Fruit fly (Drosophila melanogaster): Measurements from ENCODE around the gene CG13716.

The CG13716 gene

DNA sequence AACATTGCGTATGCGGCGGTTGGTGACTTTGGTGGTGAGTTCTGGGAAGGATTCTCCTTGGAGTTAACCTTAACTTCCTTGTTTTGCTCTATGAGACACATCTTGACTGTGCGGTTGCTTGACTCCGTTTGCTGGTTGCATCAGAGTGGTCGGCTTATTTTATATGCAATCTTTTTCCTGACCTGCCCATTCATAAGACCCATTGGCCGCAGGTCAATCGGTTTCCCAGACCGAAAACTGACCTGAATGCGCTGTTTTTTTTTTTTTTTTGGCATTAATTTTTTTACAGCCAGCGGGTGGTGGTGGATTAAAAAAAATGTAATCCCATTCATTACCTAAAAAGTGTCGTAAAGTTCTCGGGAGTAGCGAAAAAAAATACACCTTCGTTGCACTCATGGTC lies at the start of gene CG13716:
Gene CG13716, minus strand, starts transcription at position 101 of the 400 bp plus-strand sequence.
- TF ChIP-seq CG8478 (optimal IDR thresholded peaks at IDR 0.05) = no peak
- no peak for TF ChIP-seq CTCF (optimal IDR thresholded peaks at IDR 0.05)

DNA sequence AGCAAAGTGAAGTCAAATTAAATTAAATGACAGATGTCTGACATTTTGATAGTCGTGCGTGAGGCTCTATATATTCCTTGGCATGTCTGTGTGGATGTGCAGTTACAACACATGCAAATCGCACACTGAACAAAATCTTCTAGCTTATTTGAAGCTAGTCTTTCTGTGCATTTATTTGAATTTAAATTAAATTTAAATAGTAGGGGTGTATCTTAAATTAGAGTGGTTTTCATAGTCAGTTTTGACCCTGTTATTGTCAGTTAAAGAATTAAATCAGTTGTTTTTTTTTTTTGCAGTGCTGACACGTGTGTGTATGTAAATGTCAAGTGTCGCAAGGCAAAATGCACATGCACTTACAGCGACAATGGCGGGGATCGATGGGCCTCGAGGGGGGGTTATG lies 44.5 kb upstream of the CG13716 start:
- TF ChIP-seq CG8478 (optimal IDR thresholded peaks at IDR 0.05) (no peak), CTCF (optimal IDR thresholded peaks at IDR 0.05) (no peak)

DNA sequence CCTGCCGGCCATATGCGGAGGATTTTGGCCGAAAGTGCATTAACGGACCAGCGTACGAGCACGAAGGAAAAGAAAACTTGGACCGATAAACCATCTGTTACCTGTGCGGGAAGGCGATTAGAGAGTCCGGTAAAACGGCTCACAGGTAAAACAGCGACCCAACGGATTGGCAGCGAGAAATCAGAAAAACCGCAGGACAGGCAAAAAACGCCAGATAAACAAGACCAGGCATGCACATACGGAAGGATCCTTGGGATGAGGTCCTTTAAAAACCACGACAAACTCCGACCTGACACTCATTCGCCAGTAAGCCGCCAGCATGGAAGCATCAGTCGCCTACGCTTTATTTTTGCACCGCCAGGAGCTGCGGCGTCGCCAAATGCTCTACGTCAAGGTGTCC lies 42.9 kb upstream of the CG13716 start, which contains the start of gene CG34266:
Gene CG34266, plus strand, starts transcription at position 301 of the 400 bp plus-strand sequence.
- no peak for TF ChIP-seq CTCF (optimal IDR thresholded peaks at IDR 0.05)

DNA sequence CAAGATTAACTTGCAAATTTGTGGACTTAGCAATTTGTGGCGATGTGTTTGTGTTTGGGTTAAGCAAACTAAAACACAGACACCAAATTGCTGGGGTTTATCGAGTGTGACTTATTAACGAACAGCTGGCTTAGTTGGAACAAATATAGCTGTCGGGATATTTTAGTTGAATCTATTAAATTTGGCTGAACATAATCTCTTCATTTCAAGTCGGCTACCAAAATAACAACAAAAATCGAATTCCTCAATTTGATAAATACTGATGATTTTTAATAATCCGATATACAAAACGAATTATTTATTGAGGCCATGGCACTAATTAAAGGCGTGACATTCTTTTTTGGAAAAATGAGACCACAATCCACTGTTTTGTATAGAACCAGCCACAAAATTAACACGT lies 32.7 kb upstream of the CG13716 start, which contains the start of gene CG32236:
Gene CG32236, minus strand, starts transcription at position 101 of the 400 bp plus-strand sequence.
- TF ChIP-seq CTCF (optimal IDR thresholded peaks at IDR 0.05) (no peak), CG8478 (optimal IDR thresholded peaks at IDR 0.05) (no peak)

DNA sequence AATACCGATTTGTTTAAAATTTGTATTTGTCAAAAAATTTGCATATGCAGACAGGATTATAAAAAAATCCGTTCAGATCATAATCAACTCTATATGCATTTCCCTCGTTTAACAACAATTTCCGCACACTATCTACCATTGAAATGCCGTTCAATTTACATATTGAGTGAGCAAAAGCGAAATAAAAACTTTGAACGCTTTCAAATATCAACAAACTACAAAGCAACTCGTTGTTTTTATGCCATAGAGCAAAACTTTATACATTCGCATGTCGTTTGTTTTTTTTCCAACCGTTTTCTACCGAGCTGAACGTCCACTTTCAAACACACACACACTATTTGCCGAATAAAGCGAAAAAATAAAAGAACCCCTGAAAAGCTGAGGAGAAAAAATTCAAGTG lies 13.4 kb upstream of the CG13716 start, which contains the start of gene TTLL1B:
Gene TTLL1B, plus strand, starts transcription at position 301 of the 400 bp plus-strand sequence.
- TF ChIP-seq CTCF (optimal IDR thresholded peaks at IDR 0.05) = no peak
- TF ChIP-seq CG8478 (optimal IDR thresholded peaks at IDR 0.05) = no peak

DNA sequence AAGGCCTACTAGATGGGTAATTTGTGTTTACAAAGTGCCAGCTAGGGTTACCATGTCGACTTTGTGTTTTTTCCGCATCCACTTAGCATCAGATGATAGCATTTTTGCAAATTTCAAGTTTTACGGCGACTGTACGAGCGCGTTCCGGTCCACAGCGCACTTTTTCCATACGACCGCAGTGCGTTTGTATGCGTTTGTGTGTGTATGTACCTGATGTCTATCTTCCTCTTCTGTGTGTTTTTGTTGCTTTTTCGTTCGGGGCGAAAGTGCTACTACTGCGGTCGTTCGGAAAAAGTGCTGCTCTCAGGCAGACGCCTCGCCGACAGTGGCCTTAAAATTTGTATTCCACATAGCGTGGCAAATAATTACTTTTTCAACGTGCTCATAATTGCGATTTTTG lies 7.6 kb downstream of the CG13716 start:
- no peak for TF ChIP-seq CG8478 (optimal IDR thresholded peaks at IDR 0.05)
- no peak for TF ChIP-seq CTCF (optimal IDR thresholded peaks at IDR 0.05)

DNA sequence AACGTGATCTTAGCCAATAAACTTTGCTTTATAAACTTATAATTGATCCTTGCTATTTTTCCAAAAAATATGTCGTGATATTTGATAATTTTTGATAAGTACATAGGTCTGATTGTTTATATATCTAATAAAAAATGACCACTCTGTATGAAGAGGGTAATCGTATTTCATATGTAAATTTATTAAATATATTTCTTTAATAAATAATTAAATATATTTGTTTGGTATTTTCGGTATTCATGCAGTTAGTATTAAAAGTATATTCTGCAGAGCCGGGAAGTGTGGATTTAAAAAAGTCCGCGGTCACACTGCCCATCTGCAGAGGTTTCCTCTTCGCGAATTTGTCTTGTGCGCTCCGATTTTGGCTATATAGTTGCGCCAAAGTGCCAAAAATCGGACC lies 8.2 kb downstream of the CG13716 start, which contains the start of gene HDAC1:
Gene HDAC1, plus strand, starts transcription at position 301 of the 400 bp plus-strand sequence.
- TF ChIP-seq CG8478 (optimal IDR thresholded peaks at IDR 0.05) (no peak), CTCF (optimal IDR thresholded peaks at IDR 0.05) (no peak)

DNA sequence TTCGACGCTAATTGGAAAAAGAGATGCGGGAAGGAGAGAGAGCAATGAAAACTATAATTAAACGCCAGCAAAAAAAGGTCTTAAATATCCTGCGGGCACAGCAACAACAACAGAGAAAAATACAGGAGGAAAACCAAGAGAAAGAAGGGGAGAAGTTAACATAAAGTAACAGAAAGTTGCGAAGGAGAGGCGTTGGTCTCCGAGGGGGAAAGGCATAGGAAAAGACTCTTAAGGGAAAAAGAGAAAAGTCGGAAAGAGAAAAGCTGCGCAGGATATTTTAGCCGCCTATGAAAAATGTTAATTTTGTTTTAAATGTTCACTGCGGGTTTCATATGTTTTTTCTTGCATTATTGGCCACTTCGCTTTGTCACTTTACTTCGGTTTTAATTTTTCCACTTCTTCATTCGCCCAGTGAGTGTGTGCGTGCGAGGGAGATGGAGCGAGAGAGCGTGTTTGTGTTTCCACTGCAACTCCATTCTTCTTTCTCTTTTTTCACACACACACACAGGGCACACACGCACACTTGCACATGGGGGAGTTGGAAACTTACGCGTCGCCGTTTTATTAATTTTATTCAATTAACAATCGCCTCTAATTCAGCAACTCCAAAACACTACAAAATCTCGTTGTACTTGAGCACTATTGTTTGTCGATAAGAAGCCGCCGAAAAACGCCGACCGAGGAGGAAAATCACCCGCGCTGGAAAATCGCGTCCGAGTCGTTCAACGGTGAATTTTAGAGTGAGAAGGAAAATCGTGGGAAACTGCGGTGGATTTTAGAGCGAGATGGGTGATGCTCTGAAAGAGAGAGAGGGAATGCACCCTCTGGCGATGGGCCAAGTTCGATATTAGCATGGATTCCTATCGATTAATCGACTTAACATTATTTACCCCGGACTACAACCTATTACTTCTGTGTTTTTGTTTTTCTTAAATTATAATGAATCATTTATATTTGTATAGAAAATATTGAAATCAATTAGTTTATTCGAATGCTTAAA lies 8.9 kb downstream of the CG13716 start, which contains the start of gene Src64B:
Gene Src64B, minus strand, starts transcription at position 810 of the 1,000 bp plus-strand sequence.
- TF ChIP-seq CTCF (optimal IDR thresholded peaks at IDR 0.05) (peak in 1 of 2 experiments; percentile 56), CG8478 (optimal IDR thresholded peaks at IDR 0.05) (no peak)

DNA sequence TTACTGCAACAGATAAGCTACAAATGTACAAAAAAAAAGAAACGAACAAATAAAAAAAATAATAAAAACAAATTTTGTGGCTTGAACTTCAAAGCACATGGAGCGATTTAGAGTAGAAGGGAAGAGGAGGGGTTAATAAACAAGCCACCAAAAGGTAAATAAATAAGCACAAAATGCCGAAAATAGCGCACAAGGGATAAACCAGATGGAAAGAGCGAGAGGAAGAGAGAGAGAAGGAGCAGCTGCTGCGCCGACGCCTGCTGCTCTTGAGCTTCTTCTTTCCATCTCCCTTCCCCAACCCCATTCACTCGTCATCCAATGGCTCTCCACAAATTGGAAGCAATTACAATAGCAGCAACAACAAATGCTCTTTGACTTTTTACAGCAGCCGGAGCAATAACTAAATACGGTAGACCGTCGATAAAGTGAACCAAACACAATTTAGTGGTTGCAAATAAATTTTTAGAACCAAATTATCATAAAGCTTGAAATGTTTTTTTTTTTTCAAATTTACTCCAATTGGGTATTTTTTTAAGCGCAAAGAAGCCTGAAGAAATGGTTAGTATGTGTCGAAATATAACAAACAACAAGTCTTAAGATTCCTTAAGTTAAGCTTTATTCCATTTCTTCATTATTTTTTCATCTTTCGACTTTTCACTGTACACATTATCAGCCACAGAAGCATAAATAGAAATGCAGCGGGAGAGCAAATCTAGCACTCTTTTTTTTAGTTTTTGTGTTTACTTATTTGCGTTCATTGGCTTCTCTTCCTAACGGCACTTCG lies 10.0 kb downstream of the CG13716 start:
- no peak for TF ChIP-seq CTCF (optimal IDR thresholded peaks at IDR 0.05)
- TF ChIP-seq CG8478 (optimal IDR thresholded peaks at IDR 0.05) = no peak

DNA sequence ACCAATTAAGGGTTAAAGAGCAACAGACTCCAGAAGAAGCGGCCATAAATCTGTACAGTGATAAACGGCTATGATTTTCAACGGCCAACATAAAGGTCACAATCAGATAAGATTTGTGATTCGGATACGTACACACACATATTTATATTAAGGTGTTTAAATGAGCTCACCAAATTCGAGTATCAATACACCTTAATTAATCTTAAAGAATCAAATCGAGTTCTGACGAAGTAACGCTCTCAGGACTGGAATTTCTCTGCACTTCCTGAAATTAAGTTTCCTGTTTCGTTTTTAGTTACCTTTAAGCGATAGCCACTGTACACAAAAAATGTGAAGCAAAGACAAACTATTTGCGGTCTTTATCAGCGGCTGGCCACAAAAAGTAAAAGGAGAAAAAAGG lies 10.7 kb downstream of the CG13716 start:
- no peak for TF ChIP-seq CTCF (optimal IDR thresholded peaks at IDR 0.05)

DNA sequence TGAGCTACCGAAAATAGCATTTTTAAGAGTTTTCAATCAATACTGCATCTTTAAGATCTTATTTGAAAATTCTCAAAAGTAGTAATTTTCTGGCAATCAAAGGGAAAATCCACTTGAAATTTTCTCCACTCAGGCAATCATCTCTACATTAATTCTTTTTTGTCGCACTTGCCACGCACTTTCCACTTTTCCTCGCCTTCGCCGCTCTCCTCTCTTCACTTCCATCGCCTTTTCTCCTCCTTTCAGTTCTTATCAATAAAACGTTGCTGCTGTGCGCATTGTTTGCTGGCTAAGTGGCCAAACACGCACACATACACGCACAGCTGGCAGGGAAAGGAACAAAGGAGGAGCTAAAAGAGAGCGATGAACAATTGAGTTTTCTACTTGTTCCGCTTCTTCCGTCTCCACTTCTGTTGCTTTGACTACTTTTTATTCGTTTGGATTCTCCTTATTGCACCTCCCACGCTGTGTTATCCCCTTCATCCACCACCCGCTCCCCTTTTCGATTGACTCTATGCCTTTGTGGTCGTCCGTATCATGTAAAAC lies 11.5 kb downstream of the CG13716 start:
- TF ChIP-seq CG8478 (optimal IDR thresholded peaks at IDR 0.05) (no peak), CTCF (optimal IDR thresholded peaks at IDR 0.05) (no peak)

DNA sequence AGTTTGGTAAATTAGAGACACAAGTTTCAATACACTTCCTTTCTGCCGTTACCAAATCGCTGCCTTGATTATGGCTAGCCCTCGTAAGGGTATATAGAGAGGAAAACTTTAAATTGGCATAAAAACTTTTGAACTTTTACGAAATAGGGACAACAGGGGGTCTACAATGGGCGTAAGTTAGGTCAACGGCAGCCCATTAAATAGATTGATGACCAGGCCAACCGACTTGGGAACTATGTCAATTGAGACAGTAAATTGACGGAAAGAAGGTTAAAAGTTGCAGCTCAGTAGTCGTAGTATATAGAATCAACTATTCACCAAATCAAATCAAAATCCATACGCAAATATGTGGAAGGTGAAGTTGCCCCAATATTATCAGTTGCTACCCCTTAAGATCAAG lies 13.7 kb downstream of the CG13716 start, which contains the start of gene CG32246:
Gene CG32246, plus strand, starts transcription at position 301 of the 400 bp plus-strand sequence.
- TF ChIP-seq CTCF (optimal IDR thresholded peaks at IDR 0.05) (no peak), CG8478 (optimal IDR thresholded peaks at IDR 0.05) (no peak)

DNA sequence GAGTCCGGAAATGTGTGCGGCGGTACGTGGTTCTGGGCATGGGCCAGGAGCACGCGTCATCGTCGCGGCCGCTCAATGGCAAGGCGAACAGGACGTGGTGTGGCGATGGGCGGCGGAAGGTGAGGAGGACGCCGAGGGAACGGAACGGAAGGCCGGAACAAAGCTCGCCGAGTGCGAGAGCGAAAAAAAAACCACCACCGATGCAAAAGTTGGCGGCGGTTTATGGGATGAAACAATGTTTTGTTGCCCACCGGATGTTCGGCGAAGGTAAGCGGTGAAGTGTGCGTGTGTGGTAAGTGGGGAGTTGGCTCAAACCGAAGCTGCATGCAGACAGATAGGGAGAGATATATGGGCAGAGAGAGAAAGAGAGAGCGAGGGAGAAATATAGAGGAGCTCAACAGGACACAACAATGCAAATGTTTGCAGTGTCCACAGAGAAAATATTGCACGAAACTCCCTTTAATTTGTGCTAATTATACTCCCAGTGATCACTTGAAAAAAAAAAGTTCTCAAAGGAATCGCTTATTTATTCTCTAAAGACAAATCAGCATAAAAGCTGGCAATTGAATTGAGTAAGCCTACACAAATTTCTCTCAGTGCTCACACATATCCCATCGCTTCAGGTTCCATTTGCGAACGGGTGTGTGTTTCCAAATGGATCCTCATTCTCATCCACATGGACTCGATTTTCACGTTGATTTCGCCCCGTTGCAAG lies 14.9 kb downstream of the CG13716 start:
- TF ChIP-seq CTCF (optimal IDR thresholded peaks at IDR 0.05) (no peak), CG8478 (optimal IDR thresholded peaks at IDR 0.05) (no peak)

DNA sequence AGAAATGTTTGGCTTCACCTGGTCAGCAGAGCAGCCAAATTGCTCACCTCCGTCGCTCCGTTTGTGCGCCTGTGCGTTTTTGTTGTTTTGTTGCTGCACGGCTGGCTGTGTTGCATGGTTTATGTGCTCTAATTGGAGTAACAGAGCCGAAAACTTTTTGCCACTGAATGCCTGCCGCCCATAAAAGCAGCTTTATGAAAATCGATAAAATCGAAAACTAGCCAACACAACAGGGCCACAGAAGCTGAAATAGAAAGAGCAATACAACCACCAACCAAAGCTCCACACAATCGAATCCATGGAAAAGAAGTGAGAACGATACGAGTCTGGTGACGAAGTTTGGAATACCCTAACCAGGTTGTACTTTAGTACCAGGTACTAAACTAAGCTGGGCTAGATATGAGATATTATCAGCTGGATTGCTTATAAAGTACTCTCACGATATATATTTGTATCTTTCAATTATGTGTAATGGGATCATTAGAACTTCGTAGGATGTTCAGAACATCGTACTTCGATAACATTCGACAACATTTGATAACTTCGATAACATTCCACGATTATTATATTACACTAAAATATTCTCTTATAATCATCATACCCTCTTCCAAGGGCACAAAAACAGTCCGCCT lies 15.6 kb downstream of the CG13716 start:
- TF ChIP-seq CTCF (optimal IDR thresholded peaks at IDR 0.05) (no peak), CG8478 (optimal IDR thresholded peaks at IDR 0.05) (no peak)

Data from S2 (cell line).